Fruit fly (Drosophila melanogaster) S2 (cell line): Measurements from ENCODE around the gene CG15308.

Source experiments
- CG8478 ChIP-seq: fragments of >200 bp; optimal IDR thresholded peaks from 2 replicates; lab custom pipeline; 2018
- CTCF ChIP-seq, 2 experiments: fragments of >200 bp; optimal IDR thresholded peaks; 2 replicates each; lab custom pipeline; 2018

Gene CG15308

DNA sequence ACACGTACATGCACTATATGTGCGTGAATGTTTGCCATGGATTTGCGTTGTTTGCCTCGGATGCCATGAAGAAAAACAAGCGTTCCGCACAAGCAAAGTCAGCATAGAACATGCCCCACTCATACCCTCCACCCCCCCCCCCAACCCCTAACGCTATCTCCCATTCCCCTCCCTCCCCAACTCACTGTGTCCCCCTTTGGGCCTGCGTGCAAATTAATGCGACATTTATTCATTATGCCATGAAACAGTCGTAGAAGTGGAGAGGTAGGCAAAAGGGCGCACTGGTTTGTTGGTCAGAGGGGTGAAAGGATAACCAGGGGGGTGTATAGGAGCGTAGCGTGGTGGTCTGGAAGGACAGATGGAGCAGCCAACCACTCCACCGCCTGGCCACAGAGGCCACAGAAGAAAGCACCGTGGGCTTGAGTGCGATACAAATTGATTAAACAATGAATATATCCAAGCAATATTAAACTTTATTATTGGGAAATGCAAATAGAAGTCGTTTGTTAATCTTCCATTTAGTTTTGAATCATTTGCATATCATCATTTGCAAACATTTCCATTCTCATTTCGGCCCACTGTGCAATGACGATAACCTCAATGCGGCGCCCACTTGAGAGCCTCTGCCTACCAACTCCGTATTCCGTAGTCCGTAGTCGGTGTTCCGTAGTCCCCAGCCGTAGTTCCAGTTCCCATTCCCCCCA is 34.4 kb downstream of the CG15308 start:
- TF ChIP-seq CTCF (optimal IDR thresholded peaks at IDR 0.05; lab: Kevin White, UChicago) (no peak), CG8478 (lab: Kevin White, UChicago) (no peak)

DNA sequence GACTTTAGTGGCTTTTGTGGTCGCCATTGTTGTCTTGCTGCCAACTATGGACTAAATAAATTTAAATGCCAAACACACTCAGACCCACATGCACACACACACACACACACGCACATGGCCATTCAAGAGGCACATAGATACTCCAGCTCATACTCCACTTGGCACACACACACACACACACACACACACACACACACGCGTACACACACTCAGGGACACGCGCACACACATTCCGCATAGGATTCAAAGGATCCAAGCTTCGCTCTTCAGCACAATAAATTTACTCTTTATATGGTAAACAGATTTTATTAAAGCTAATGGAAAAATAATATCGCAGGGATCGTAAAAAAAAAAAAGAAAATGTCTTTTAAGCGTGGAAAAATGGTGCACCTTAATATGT is 36.1 kb downstream of the CG15308 start:
- TF ChIP-seq CG8478 (lab: Kevin White, UChicago) (no peak), CTCF (optimal IDR thresholded peaks at IDR 0.05; lab: Kevin White, UChicago) (no peak)
